Worm (Caenorhabditis elegans) whole organism, young adult: ENCODE results near the gene atf-6.

ENCODE experiments used
- B0019.2 ChIP-seq: fragments of 200-800 bp; sonication (Bioruptor generic); conservative IDR thresholded peaks from 2 replicates; pipeline ENCODE4 v1.3.6; 2022; ENCODE audit warnings: missing genetic modification reagents, missing genetic modification characterization, missing compliant biosample characterization
- F10E7.11 ChIP-seq: sonication (generic microtip); optimal IDR thresholded peaks from 2 replicates; lab custom pipeline; 2017; ENCODE audit warnings: mild to moderate bottlenecking, missing genetic modification characterization, moderate library complexity, missing compliant biosample characterization
- F22D6.2 ChIP-seq: sonication (generic microtip); optimal IDR thresholded peaks from 2 replicates; lab custom pipeline; 2016; ENCODE audit warnings: mild to moderate bottlenecking, missing genetic modification characterization, missing compliant biosample characterization
- F37B4.10 ChIP-seq: fragments of 200-800 bp; sonication (Bioruptor generic); IDR thresholded peaks from 2 replicates; pipeline ENCODE4 v1.3.6; 2022; ENCODE audit warnings: missing genetic modification characterization, missing compliant biosample characterization
- F52B5.7 ChIP-seq: sonication (generic microtip); optimal IDR thresholded peaks from 2 replicates; lab custom pipeline; 2016; ENCODE audit warnings: mild to moderate bottlenecking, missing genetic modification characterization, missing compliant biosample characterization
- F55B11.4 ChIP-seq: sonication (generic microtip); optimal IDR thresholded peaks from 2 replicates; lab custom pipeline; 2016; ENCODE audit warnings: missing compliant biosample characterization, missing genetic modification characterization, borderline replicate concordance; ENCODE audit not compliant: insufficient read depth
- F57C9.4 ChIP-seq: sonication (generic microtip); optimal IDR thresholded peaks from 2 replicates; lab custom pipeline; 2017; ENCODE audit warnings: mild to moderate bottlenecking, missing genetic modification characterization, missing compliant biosample characterization
- K11D2.4 ChIP-seq: fragments of 200-800 bp; sonication (Bioruptor generic); IDR thresholded peaks from 2 replicates; pipeline ENCODE4 v1.3.6; 2022; ENCODE audit warnings: missing genetic modification reagents, missing genetic modification characterization, missing compliant biosample characterization
- K12H6.12 ChIP-seq: fragments of 200-800 bp; sonication (Bioruptor generic); optimal IDR thresholded peaks from 2 replicates; lab custom pipeline; 2018; ENCODE audit warnings: mild to moderate bottlenecking, missing genetic modification characterization, missing compliant biosample characterization
- T26A5.8 ChIP-seq: sonication (generic microtip); optimal IDR thresholded peaks from 2 replicates; lab custom pipeline; 2016; ENCODE audit warnings: missing genetic modification characterization, missing compliant biosample characterization
- Y56A3A.18 ChIP-seq: fragments of 200-800 bp; sonication (Bioruptor generic); IDR thresholded peaks from 2 replicates; pipeline ENCODE4 v1.3.6; 2022; ENCODE audit warnings: missing genetic modification reagents, missing genetic modification characterization, missing compliant biosample characterization
- Y79H2A.3 ChIP-seq: fragments of 200-800 bp; sonication (Bioruptor generic); conservative IDR thresholded peaks from 2 replicates; pipeline ENCODE4 v1.3.6; 2022; ENCODE audit warnings: missing genetic modification reagents, missing genetic modification characterization, missing compliant biosample characterization
- Y95B8A.8 ChIP-seq: fragments of 200-800 bp; sonication (Bioruptor generic); IDR thresholded peaks from 2 replicates; pipeline ENCODE4 v1.3.6; 2022; ENCODE audit warnings: missing genetic modification reagents, missing genetic modification characterization, missing compliant biosample characterization
- ZK185.1 ChIP-seq: sonication (generic microtip); optimal IDR thresholded peaks from 2 replicates; lab custom pipeline; 2016; ENCODE audit warnings: mild to moderate bottlenecking, missing genetic modification characterization, missing compliant biosample characterization; ENCODE audit not compliant: poor library complexity, severe bottlenecking
- akir-1 ChIP-seq: fragments of 200-800 bp; sonication (Bioruptor generic); optimal IDR thresholded peaks from 2 replicates; lab custom pipeline; 2018; ENCODE audit warnings: mild to moderate bottlenecking, missing genetic modification characterization, moderate library complexity, missing compliant biosample characterization
- aptf-3 ChIP-seq: fragments of 200-800 bp; sonication (Bioruptor generic); IDR thresholded peaks from 2 replicates; pipeline ENCODE4 v1.3.6; 2022; ENCODE audit warnings: missing genetic modification characterization, missing compliant biosample characterization
- ccch-3 ChIP-seq: fragments of 200-800 bp; sonication (Bioruptor generic); optimal IDR thresholded peaks from 2 replicates; lab custom pipeline; 2018; ENCODE audit warnings: mild to moderate bottlenecking, missing genetic modification characterization, missing compliant biosample characterization
- cebp-1 ChIP-seq, 2 experiments: fragments of 200-800 bp in 1 of 2; sonication (Bioruptor generic) in 1 of 2; sonication (generic microtip) in 1 of 2; IDR thresholded peaks in 1 of 2; optimal IDR thresholded peaks in 1 of 2; 2 replicates each; pipeline versions ENCODE4 v1.3.6 to Lab custom; 2017 to 2022; ENCODE audit warnings: missing compliant biosample characterization in 2 of 2, missing genetic modification characterization in 2 of 2, mild to moderate bottlenecking in 1 of 2, missing genetic modification reagents in 1 of 2, moderate library complexity in 1 of 2
- ceh-27 ChIP-seq: fragments of 200-800 bp; sonication (Bioruptor generic); optimal IDR thresholded peaks from 2 replicates; lab custom pipeline; 2018; ENCODE audit warnings: mild to moderate bottlenecking, missing genetic modification characterization, moderate library complexity, missing compliant biosample characterization
- ceh-79 ChIP-seq: sonication (generic microtip); optimal IDR thresholded peaks from 2 replicates; lab custom pipeline; 2017; ENCODE audit warnings: mild to moderate bottlenecking, missing genetic modification characterization, missing compliant biosample characterization
- ceh-91 ChIP-seq: fragments of 200-800 bp; sonication (Bioruptor generic); IDR thresholded peaks from 2 replicates; pipeline ENCODE4 v1.3.6; 2022; ENCODE audit warnings: missing genetic modification reagents, missing genetic modification characterization, missing compliant biosample characterization
- ets-4 ChIP-seq: fragments of 200-800 bp; sonication (Bioruptor generic); optimal IDR thresholded peaks from 2 replicates; lab custom pipeline; 2018; ENCODE audit warnings: mild to moderate bottlenecking, missing genetic modification characterization, missing compliant biosample characterization
- fkh-3 ChIP-seq: sonication (generic microtip); optimal IDR thresholded peaks from 2 replicates; lab custom pipeline; 2016; ENCODE audit warnings: mild to moderate bottlenecking, missing genetic modification characterization, missing compliant biosample characterization
- gei-17 ChIP-seq: fragments of 200-800 bp; sonication (Bioruptor generic); optimal IDR thresholded peaks from 2 replicates; lab custom pipeline; 2018; ENCODE audit warnings: mild to moderate bottlenecking, missing genetic modification characterization, missing compliant biosample characterization
- hlh-12 ChIP-seq: sonication (generic microtip); optimal IDR thresholded peaks from 2 replicates; lab custom pipeline; 2016; ENCODE audit warnings: missing genetic modification characterization, missing compliant biosample characterization
- hlh-26 ChIP-seq: fragments of 200-800 bp; sonication (Bioruptor generic); conservative IDR thresholded peaks from 2 replicates; pipeline ENCODE4 v1.3.6; 2022; ENCODE audit warnings: missing genetic modification reagents, missing genetic modification characterization, missing compliant biosample characterization
- hmg-1.2 ChIP-seq: fragments of 200-800 bp; sonication (Bioruptor generic); IDR thresholded peaks from 2 replicates; pipeline ENCODE4 v1.3.6; 2022; ENCODE audit warnings: missing genetic modification reagents, missing genetic modification characterization, missing compliant biosample characterization
- hmg-20 ChIP-seq: fragments of 200-800 bp; sonication (Bioruptor generic); IDR thresholded peaks from 2 replicates; pipeline ENCODE4 v1.3.6; 2022; ENCODE audit warnings: missing genetic modification reagents, missing genetic modification characterization, missing compliant biosample characterization
- lag-1 ChIP-seq: fragments of 200-800 bp; sonication (Bioruptor generic); IDR thresholded peaks from 2 replicates; pipeline ENCODE4 v1.3.6; 2022; ENCODE audit warnings: missing genetic modification reagents, missing genetic modification characterization, missing compliant biosample characterization
- lin-26 ChIP-seq: fragments of 200-800 bp; sonication (Bioruptor generic); IDR thresholded peaks from 2 replicates; pipeline ENCODE4 v1.3.6; 2022; ENCODE audit warnings: missing genetic modification reagents, missing genetic modification characterization, missing compliant biosample characterization
- lin-35 ChIP-seq, 3 experiments: fragments of 150-350 bp in 2 of 3; sonication (generic microtip) in 1 of 3; optimal IDR thresholded peaks; 2 replicates each; lab custom pipeline; 2014 to 2018; ENCODE audit warnings: missing biosample characterization in 3 of 3, missing genetic modification characterization in 3 of 3, missing genetic modification reagents in 3 of 3
- lin-40 ChIP-seq: sonication (generic microtip); optimal IDR thresholded peaks from 2 replicates; lab custom pipeline; 2016; ENCODE audit warnings: missing genetic modification characterization, mild to moderate bottlenecking, missing compliant biosample characterization, missing genotype, missing genetic modification reagents
- mcd-1 ChIP-seq: fragments of 200-800 bp; sonication (Bioruptor generic); IDR thresholded peaks from 2 replicates; pipeline ENCODE4 v1.3.6; 2022; ENCODE audit warnings: missing genetic modification reagents, missing genetic modification characterization, missing compliant biosample characterization
- mxl-1 ChIP-seq: sonication (generic microtip); optimal IDR thresholded peaks from 2 replicates; lab custom pipeline; 2016; ENCODE audit warnings: missing genetic modification characterization, missing compliant biosample characterization
- pbrm-1 ChIP-seq: fragments of 200-800 bp; sonication (Bioruptor generic); IDR thresholded peaks from 2 replicates; pipeline ENCODE4 v1.3.6; 2022; ENCODE audit warnings: missing genetic modification reagents, missing genetic modification characterization, missing compliant biosample characterization
- rcor-1 ChIP-seq: fragments of 200-800 bp; sonication (Bioruptor generic); IDR thresholded peaks from 2 replicates; pipeline ENCODE4 v1.3.6; 2022; ENCODE audit warnings: missing genetic modification reagents, missing genetic modification characterization, missing compliant biosample characterization
- rec-8 ChIP-seq, 2 experiments: sonication (generic microtip); optimal IDR thresholded peaks; 2 replicates each; lab custom pipeline; 2016; ENCODE audit warnings: mild to moderate bottlenecking in 2 of 2, missing genetic modification characterization in 2 of 2, missing genetic modification reagents in 2 of 2, missing genotype in 2 of 2, missing biosample characterization in 1 of 2, missing compliant biosample characterization in 1 of 2, moderate library complexity in 1 of 2
- sdz-38 ChIP-seq: sonication (generic microtip); optimal IDR thresholded peaks from 2 replicates; lab custom pipeline; 2016; ENCODE audit warnings: missing genotype, missing genetic modification characterization, missing compliant biosample characterization
- snpc-3.4 ChIP-seq: sonication (generic microtip); optimal IDR thresholded peaks from 2 replicates; lab custom pipeline; 2017; ENCODE audit warnings: missing genetic modification characterization, mild to moderate bottlenecking, missing compliant biosample characterization, antibody characterized with exemption, moderate library complexity, missing genotype, missing genetic modification reagents
- somi-1 ChIP-seq: fragments of 200-800 bp; sonication (Bioruptor generic); optimal IDR thresholded peaks from 2 replicates; lab custom pipeline; 2018; ENCODE audit warnings: mild to moderate bottlenecking, missing genetic modification characterization, missing compliant biosample characterization
- unc-130 ChIP-seq: sonication (generic microtip); optimal IDR thresholded peaks from 2 replicates; lab custom pipeline; 2016; ENCODE audit warnings: missing genetic modification reagents, missing genetic modification characterization, missing compliant biosample characterization
- zfh-2 ChIP-seq: fragments of 200-800 bp; sonication (Bioruptor generic); conservative IDR thresholded peaks from 2 replicates; pipeline ENCODE4 v1.3.6; 2022; ENCODE audit warnings: missing genetic modification reagents, missing genetic modification characterization, missing compliant biosample characterization
- ztf-26 ChIP-seq: sonication (generic microtip); optimal IDR thresholded peaks from 2 replicates; lab custom pipeline; 2017; ENCODE audit warnings: missing genetic modification characterization, missing compliant biosample characterization
- ztf-28 ChIP-seq: fragments of 200-800 bp; sonication (Bioruptor generic); IDR thresholded peaks from 2 replicates; pipeline ENCODE4 v1.3.6; 2022; ENCODE audit warnings: missing genetic modification reagents, missing genetic modification characterization, missing compliant biosample characterization

Gene atf-6

ce11 chrX:12509334-12509944 lies 28.7 kb downstream of the atf-6 start (continued):
- TF ChIP-seq pbrm-1 (GFP tag; lab: Robert Waterston, UW) (0 out of 2 replicates have a peak, but pooled peaks have one; percentile 17), F57C9.4 (no peak), ztf-26 (tag; lab: Kevin White, UChicago) (peak; percentile 65), cebp-1 (GFP tag; IDR thresholded peaks at IDR 0.05; lab: Robert Waterston, UW) (no peak), cebp-1 (tag; optimal IDR thresholded peaks at IDR 0.05; lab: Kevin White, UChicago) (peak; percentile 49), lin-40 (peak; percentile 76), mcd-1 (GFP tag; lab: Robert Waterston, UW) (no peak), F22D6.2 (tag; lab: Kevin White, UChicago) (peak; percentile 63), somi-1 (GFP tag; lab: Kevin White, UChicago) (peak; percentile 63), ztf-28 (GFP tag; lab: Robert Waterston, UW) (no peak), T26A5.8 (tag; lab: Kevin White, UChicago) (no peak), gei-17 (GFP tag; lab: Kevin White, UChicago) (peak; percentile 39)
- TF ChIP-seq, all 124 proteins: peak for 16

DNA sequence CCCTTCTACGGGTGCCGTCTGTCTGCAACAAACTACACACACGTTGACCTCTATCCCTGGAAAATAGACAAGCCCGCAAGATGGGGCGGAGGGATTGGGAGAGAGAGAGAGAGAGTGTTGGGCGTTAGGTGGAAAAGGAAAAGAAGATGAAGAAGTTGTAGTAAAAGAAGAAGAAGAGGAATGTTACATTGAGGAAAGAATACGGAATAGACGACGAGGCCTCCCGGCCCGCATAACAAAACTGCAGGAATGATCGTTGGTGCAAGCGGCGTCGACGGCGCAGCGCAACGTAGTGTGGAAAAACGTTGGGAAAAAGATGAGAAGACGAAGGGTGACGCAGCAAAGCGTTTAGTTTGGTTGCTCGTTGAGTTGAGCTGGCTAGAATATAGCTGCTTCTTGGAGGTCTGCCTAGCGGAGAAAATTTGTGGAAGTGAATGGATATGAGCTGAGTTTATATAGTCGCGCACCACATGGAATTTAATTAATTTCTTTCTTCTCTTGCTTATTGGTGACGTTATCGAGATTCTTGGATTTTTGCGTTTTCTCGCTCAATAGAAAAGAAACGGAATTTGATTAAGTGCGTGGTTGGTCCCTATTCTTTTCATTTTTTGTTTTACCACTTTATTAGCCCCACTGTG lies 29.5 kb downstream of the atf-6 start:
- no peak for TF ChIP-seq rec-8 (tag; optimal IDR thresholded peaks at IDR 0.05; lab: Kevin White, UChicago)
- no peak for TF ChIP-seq sdz-38 (tag; lab: Kevin White, UChicago)
- TF ChIP-seq fkh-3 (tag; lab: Kevin White, UChicago), result no peak
- TF ChIP-seq snpc-3.4 (tag; lab: Kevin White, UChicago), result no peak
- TF ChIP-seq somi-1 (GFP tag; lab: Kevin White, UChicago), result no peak
- no peak for TF ChIP-seq ztf-26 (tag; lab: Kevin White, UChicago)
- no peak for TF ChIP-seq ZK185.1 (tag; lab: Kevin White, UChicago)
- TF ChIP-seq hlh-12 (tag; lab: Kevin White, UChicago), result no peak
- 0 out of 2 replicates have a peak, but pooled peaks have one; percentile 19 for TF ChIP-seq K11D2.4
- TF ChIP-seq Y56A3A.18 (GFP tag; lab: Robert Waterston, UW), result no peak
- no peak for TF ChIP-seq T26A5.8 (tag; lab: Kevin White, UChicago)
- TF ChIP-seq F37B4.10 (GFP tag; lab: Robert Waterston, UW), result no peak
- no peak for TF ChIP-seq ceh-79 (tag; lab: Kevin White, UChicago)
- no peak for TF ChIP-seq Y95B8A.8 (GFP tag; lab: Robert Waterston, UW)
- no peak for TF ChIP-seq F52B5.7
- TF ChIP-seq F55B11.4 (tag; lab: Kevin White, UChicago), result no peak
- TF ChIP-seq ceh-91 (GFP tag; lab: Robert Waterston, UW), result no peak
- peak; percentile 76 for TF ChIP-seq zfh-2 (GFP tag; lab: Robert Waterston, UW)
- peak; percentile 28 for TF ChIP-seq K12H6.12 (tag; lab: Kevin White, UChicago)
- no peak for TF ChIP-seq rcor-1
- TF ChIP-seq hmg-1.2 (GFP tag; lab: Robert Waterston, UW), result peak; percentile 34; the same call in 1 of the 2 replicates
- no peak for TF ChIP-seq lin-26 (GFP tag; lab: Robert Waterston, UW)
- TF ChIP-seq cebp-1 (GFP tag; IDR thresholded peaks at IDR 0.05; lab: Robert Waterston, UW), result no peak
- TF ChIP-seq cebp-1 (tag; optimal IDR thresholded peaks at IDR 0.05; lab: Kevin White, UChicago), result peak; percentile 32
- no peak for TF ChIP-seq mxl-1 (tag; lab: Kevin White, UChicago)
- no peak for TF ChIP-seq lag-1 (GFP tag; lab: Robert Waterston, UW)
- no peak for TF ChIP-seq unc-130 (GFP tag; lab: Kevin White, UChicago)
- TF ChIP-seq F10E7.11, result no peak
- TF ChIP-seq akir-1, result no peak
- TF ChIP-seq lin-35 (GFP tag; optimal IDR thresholded peaks at IDR 0.05; lab: Kevin White, UChicago), result no peak
- TF ChIP-seq hmg-20, result no peak
- TF ChIP-seq ceh-27, result peak; percentile 30
- no peak for TF ChIP-seq hlh-26 (GFP tag; lab: Robert Waterston, UW)
- no peak for TF ChIP-seq aptf-3
- no peak for TF ChIP-seq B0019.2 (GFP tag; lab: Robert Waterston, UW)
- TF ChIP-seq ets-4 (GFP tag; lab: Kevin White, UChicago), result no peak
- TF ChIP-seq Y79H2A.3 (GFP tag; lab: Robert Waterston, UW), result no peak
- no peak for TF ChIP-seq ccch-3 (GFP tag; lab: Kevin White, UChicago)
